Worm (Caenorhabditis elegans): ENCODE measurements around the gene glb-27.

Gene glb-27

DNA sequence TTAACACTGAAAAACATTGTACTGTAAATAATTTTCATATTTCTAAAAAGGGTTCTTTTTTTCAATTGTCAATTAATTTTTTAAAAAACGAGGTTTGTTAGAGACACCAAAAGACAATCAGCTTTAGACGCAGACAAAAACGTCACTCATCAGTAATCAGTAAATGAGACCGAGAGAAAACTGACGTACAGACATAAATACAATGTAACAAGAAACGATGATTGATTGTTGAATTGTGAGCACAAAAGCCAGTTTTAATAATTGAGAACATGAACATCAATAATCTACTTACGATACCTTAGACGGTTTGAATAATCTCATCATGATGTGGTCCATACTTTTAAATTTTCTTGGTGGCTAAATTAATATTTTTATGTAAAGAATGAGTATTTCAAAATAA, 49.3 kb downstream of the glb-27 start:
- TF ChIP-seq elt-2 (tag; optimal IDR thresholded peaks at IDR 0.05) = peak; percentile 14
- no peak for TF ChIP-seq ceh-88 (GFP tag; IDR thresholded peaks at IDR 0.05)
- no peak for TF ChIP-seq efl-3 (GFP tag; optimal IDR thresholded peaks at IDR 0.05)

- no peak for TF ChIP-seq tbx-2 (tag; optimal IDR thresholded peaks at IDR 0.05)
- no peak for TF ChIP-seq nhr-19 (GFP tag; conservative IDR thresholded peaks at IDR 0.05)
- TF ChIP-seq lin-14 (GFP tag; optimal IDR thresholded peaks at IDR 0.05) = peak; percentile 58
- no peak for TF ChIP-seq isw-1 (GFP tag; IDR thresholded peaks at IDR 0.05)
- no peak for TF ChIP-seq dsc-1 (tag; optimal IDR thresholded peaks at IDR 0.05)
- peak in 1 of 2 experiments; percentile 13 for TF ChIP-seq lsy-2 (tag; optimal IDR thresholded peaks at IDR 0.05)
- TF ChIP-seq zag-1 (tag; optimal IDR thresholded peaks at IDR 0.05) = no peak
- TF ChIP-seq unc-30 (tag; optimal IDR thresholded peaks at IDR 0.05) = no peak
- peak; percentile 23 for TF ChIP-seq nhr-71 (tag; optimal IDR thresholded peaks at IDR 0.05)
- no peak for TF ChIP-seq dpl-1 (GFP tag; optimal IDR thresholded peaks at IDR 0.05)
These were observed 51.9 kb downstream of the glb-27 start for ce11 chrII:8504074-8504724.

DNA sequence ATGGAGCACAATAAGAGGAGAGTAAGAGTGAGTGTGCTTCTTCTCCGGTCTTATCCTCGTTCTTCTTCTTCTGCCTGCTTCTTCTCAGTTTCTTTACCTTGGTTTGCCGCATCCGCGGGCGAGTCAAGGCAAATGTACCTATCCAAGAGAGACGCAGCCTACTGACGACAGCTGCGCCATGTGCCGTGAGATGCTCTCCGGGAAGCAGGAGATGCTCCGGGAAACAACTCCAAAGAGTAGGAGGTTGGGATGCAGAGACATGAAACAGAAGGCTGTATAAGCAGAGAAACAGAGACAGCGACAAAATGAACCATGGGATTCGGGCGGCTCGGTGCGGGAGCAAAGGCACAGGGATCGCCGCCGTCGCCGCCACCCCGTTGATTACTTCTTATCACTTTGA, 57.0 kb downstream of the glb-27 start:
- no peak for TF ChIP-seq jun-1 (tag; optimal IDR thresholded peaks at IDR 0.05)
- TF ChIP-seq unc-98 (GFP tag; IDR thresholded peaks at IDR 0.05) = no peak
- no peak for TF ChIP-seq nhr-85 (tag)
- TF ChIP-seq nhr-28 (tag; optimal IDR thresholded peaks at IDR 0.05) = no peak
- TF ChIP-seq unc-30 (tag; optimal IDR thresholded peaks at IDR 0.05) = no peak
- no peak for TF ChIP-seq nhr-90 (tag; optimal IDR thresholded peaks at IDR 0.05; ENCODE audit: poor library complexity)
- no peak for TF ChIP-seq hpl-2 (GFP tag; optimal IDR thresholded peaks at IDR 0.05)
- no peak for TF ChIP-seq tlp-1 (tag; optimal IDR thresholded peaks at IDR 0.05)
- TF ChIP-seq nhr-71 (tag; optimal IDR thresholded peaks at IDR 0.05) = peak; percentile 73
- no peak for TF ChIP-seq mef-2 (tag; optimal IDR thresholded peaks at IDR 0.05)
- no peak for TF ChIP-seq alr-1 (tag; optimal IDR thresholded peaks at IDR 0.05; ENCODE audit: borderline replicate concordance)
- TF ChIP-seq nhr-12 (tag; optimal IDR thresholded peaks at IDR 0.05) = no peak
- TF ChIP-seq elt-3 (tag; optimal IDR thresholded peaks at IDR 0.05) = no peak
- no peak for TF ChIP-seq hlh-4 (tag; optimal IDR thresholded peaks at IDR 0.05)
- TF ChIP-seq aly-2 (tag; optimal IDR thresholded peaks at IDR 0.05) = no peak
- peak in 1 of 2 experiments; percentile 34 for TF ChIP-seq lsy-2 (tag; optimal IDR thresholded peaks at IDR 0.05)
- TF ChIP-seq nhr-11 (tag; optimal IDR thresholded peaks at IDR 0.05) = no peak
- peak; percentile 31 for TF ChIP-seq nhr-20 (tag; optimal IDR thresholded peaks at IDR 0.05)
- peak; percentile 0 for TF ChIP-seq nhr-47 (tag; optimal IDR thresholded peaks at IDR 0.05)
- no peak for TF ChIP-seq aha-1 (tag; optimal IDR thresholded peaks at IDR 0.05)
- no peak for TF ChIP-seq ztf-11 (tag; optimal IDR thresholded peaks at IDR 0.05)
- peak; percentile 41 for TF ChIP-seq nhr-19 (GFP tag; conservative IDR thresholded peaks at IDR 0.05)
- no peak for TF ChIP-seq ceh-63 (GFP tag; optimal IDR thresholded peaks at IDR 0.05)
- peak; percentile 8 for TF ChIP-seq dsc-1 (tag; optimal IDR thresholded peaks at IDR 0.05)
- TF ChIP-seq isw-1 (GFP tag; IDR thresholded peaks at IDR 0.05) = no peak
- no peak for TF ChIP-seq lin-13 (GFP tag; optimal IDR thresholded peaks at IDR 0.05)
- no peak for TF ChIP-seq ceh-8 (GFP tag; optimal IDR thresholded peaks at IDR 0.05)
- no peak for TF ChIP-seq nhr-237 (tag; optimal IDR thresholded peaks at IDR 0.05)
- no peak for TF ChIP-seq lin-35 (GFP tag; optimal IDR thresholded peaks at IDR 0.05)
- TF ChIP-seq skn-1 (tag; optimal IDR thresholded peaks at IDR 0.05) = no peak
- TF ChIP-seq unc-130 (tag; optimal IDR thresholded peaks at IDR 0.05) = peak; percentile 40
- peak; percentile 13 for TF ChIP-seq tbx-2 (tag; optimal IDR thresholded peaks at IDR 0.05)
- TF ChIP-seq pag-3 (tag; optimal IDR thresholded peaks at IDR 0.05; ENCODE audit: borderline replicate concordance, insufficient read depth) = peak; percentile 55
- no peak for TF ChIP-seq egl-27 (tag; optimal IDR thresholded peaks at IDR 0.05)
- TF ChIP-seq ceh-88 (GFP tag; IDR thresholded peaks at IDR 0.05) = no peak
- TF ChIP-seq Y116A8C.19 (tag; optimal IDR thresholded peaks at IDR 0.05; ENCODE audit: borderline replicate concordance) = no peak
- TF ChIP-seq nhr-84 (tag; optimal IDR thresholded peaks at IDR 0.05) = no peak
- TF ChIP-seq lin-39 (tag; optimal IDR thresholded peaks at IDR 0.05) = no peak
- peak; percentile 56 for TF ChIP-seq snu-23 (GFP tag; optimal IDR thresholded peaks at IDR 0.05)
- peak; percentile 74 for TF ChIP-seq rnt-1 (tag; optimal IDR thresholded peaks at IDR 0.05)
- no peak for TF ChIP-seq F16B12.6 (tag; optimal IDR thresholded peaks at IDR 0.05)
- TF ChIP-seq sptf-1 (tag; optimal IDR thresholded peaks at IDR 0.05) = no peak
- peak; percentile 78 for TF ChIP-seq lin-14 (GFP tag; optimal IDR thresholded peaks at IDR 0.05)
